Fruit fly (Drosophila melanogaster) Kc167 (cell line): ENCODE data around the gene Sf3b6.

Experiments
- Myc ChIP-seq: fragments of >200 bp; optimal IDR thresholded peaks from 2 replicates; lab custom pipeline; 2017; ENCODE audit warnings: missing external identifiers
- Sin3A ChIP-seq: fragments of >200 bp; optimal IDR thresholded peaks from 2 replicates; lab custom pipeline; 2018; ENCODE audit warnings: missing external identifiers
- h ChIP-seq: fragments of >200 bp; optimal IDR thresholded peaks from 3 replicates; lab custom pipeline; 2018; ENCODE audit warnings: missing external identifiers
- psq ChIP-seq: fragments of >200 bp; optimal IDR thresholded peaks from 2 replicates; lab custom pipeline; 2017; ENCODE audit warnings: missing external identifiers

DNA sequence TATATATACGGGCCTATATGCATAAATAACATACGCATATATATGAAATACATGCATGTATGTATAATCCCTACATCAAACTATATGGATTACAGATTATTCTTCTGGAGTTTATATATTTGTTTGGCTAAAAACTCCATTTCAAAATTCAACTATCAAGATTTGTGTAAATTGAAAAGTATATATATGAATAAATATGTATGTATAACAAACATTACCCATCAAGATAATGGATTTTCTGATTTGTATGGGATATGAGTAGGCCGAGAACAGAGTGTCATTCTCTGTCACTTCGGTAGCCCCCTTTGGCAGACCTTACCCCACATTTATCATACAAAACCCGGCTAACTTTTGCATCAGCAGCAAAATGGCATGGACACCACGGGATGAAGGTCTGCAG is 7.2 kb upstream of the Sf3b6 start, which contains the start of gene CG8219:
- TF ChIP-seq psq, result no peak
- TF ChIP-seq h (lab: Kevin White, UChicago), result no peak
- TF ChIP-seq Sin3A, result no peak
- no peak for TF ChIP-seq Myc (lab: Kevin White, UChicago)
